Worm (Caenorhabditis elegans) whole organism, early embryonic: ENCODE data around the gene cdh-3.

ENCODE experiments used
- B0310.2 ChIP-seq: sonication (generic microtip); optimal IDR thresholded peaks from 2 replicates; lab custom pipeline; 2016; ENCODE audit warnings: mild to moderate bottlenecking, missing genetic modification characterization, missing compliant biosample characterization
- F13C5.2 ChIP-seq: sonication (generic microtip); optimal IDR thresholded peaks from 2 replicates; lab custom pipeline; 2017; ENCODE audit warnings: mild to moderate bottlenecking, missing genetic modification characterization, inconsistent platforms, missing compliant biosample characterization
- aly-1 ChIP-seq: sonication (generic microtip); optimal IDR thresholded peaks from 2 replicates; lab custom pipeline; 2016; ENCODE audit warnings: missing genetic modification characterization, missing compliant biosample characterization
- ama-1 ChIP-seq: fragments of 150-350 bp; optimal IDR thresholded peaks from 2 replicates; lab custom pipeline; 2014
- ceh-13 ChIP-seq: fragments of 200-800 bp; sonication (Bioruptor generic); optimal IDR thresholded peaks from 2 replicates; lab custom pipeline; 2018; ENCODE audit warnings: mild to moderate bottlenecking, missing genetic modification characterization, missing compliant biosample characterization
- ceh-36 ChIP-seq: sonication (generic microtip); optimal IDR thresholded peaks from 2 replicates; lab custom pipeline; 2016; ENCODE audit warnings: missing genetic modification characterization, inconsistent platforms, missing compliant biosample characterization
- ets-7 ChIP-seq: sonication (generic microtip); optimal IDR thresholded peaks from 2 replicates; lab custom pipeline; 2016; ENCODE audit warnings: missing genotype, missing genetic modification characterization, missing compliant biosample characterization
- flt-1 ChIP-seq: fragments of 200-800 bp; sonication (Bioruptor generic); IDR thresholded peaks from 2 replicates; pipeline ENCODE4 v1.3.6; 2022; ENCODE audit warnings: missing genetic modification characterization, missing compliant biosample characterization
- hmbx-1 ChIP-seq: sonication (generic microtip); optimal IDR thresholded peaks from 2 replicates; lab custom pipeline; 2016; ENCODE audit warnings: mild to moderate bottlenecking, missing genetic modification characterization, missing compliant biosample characterization
- hmg-4 ChIP-seq: fragments of 200-800 bp; sonication (Bioruptor generic); optimal IDR thresholded peaks from 2 replicates; lab custom pipeline; 2018; ENCODE audit warnings: mild to moderate bottlenecking, missing genetic modification characterization, missing compliant biosample characterization
- hnd-1 ChIP-seq: sonication (generic microtip); optimal IDR thresholded peaks from 2 replicates; lab custom pipeline; 2016; ENCODE audit warnings: missing genetic modification characterization, missing compliant biosample characterization
- pes-1 ChIP-seq: fragments of 200-800 bp; sonication (Bioruptor generic); IDR thresholded peaks from 2 replicates; pipeline ENCODE4 v1.3.6; 2022; ENCODE audit warnings: missing genetic modification reagents, missing genetic modification characterization, missing compliant biosample characterization
- scrt-1 ChIP-seq: fragments of 200-800 bp; sonication (Bioruptor generic); IDR thresholded peaks from 2 replicates; pipeline ENCODE4 v1.3.6; 2022; ENCODE audit warnings: missing genetic modification characterization, missing compliant biosample characterization
- sea-1 ChIP-seq: fragments of 200-800 bp; sonication (Bioruptor generic); conservative IDR thresholded peaks from 2 replicates; pipeline ENCODE4 v1.3.6; 2022; ENCODE audit warnings: missing genetic modification characterization, missing compliant biosample characterization
- tbx-11 ChIP-seq: fragments of 200-800 bp; sonication (Bioruptor generic); IDR thresholded peaks from 2 replicates; pipeline ENCODE4 v1.3.6; 2022; ENCODE audit warnings: missing genetic modification characterization, missing compliant biosample characterization
- tbx-37 ChIP-seq: fragments of 200-800 bp; sonication (Bioruptor generic); conservative IDR thresholded peaks from 2 replicates; pipeline ENCODE4 v1.3.6; 2022; ENCODE audit warnings: missing genetic modification reagents, missing genetic modification characterization, missing compliant biosample characterization
- tra-4 ChIP-seq: sonication (generic microtip); optimal IDR thresholded peaks from 2 replicates; lab custom pipeline; 2017; ENCODE audit warnings: missing genetic modification characterization, missing compliant biosample characterization

The cdh-3 gene

DNA sequence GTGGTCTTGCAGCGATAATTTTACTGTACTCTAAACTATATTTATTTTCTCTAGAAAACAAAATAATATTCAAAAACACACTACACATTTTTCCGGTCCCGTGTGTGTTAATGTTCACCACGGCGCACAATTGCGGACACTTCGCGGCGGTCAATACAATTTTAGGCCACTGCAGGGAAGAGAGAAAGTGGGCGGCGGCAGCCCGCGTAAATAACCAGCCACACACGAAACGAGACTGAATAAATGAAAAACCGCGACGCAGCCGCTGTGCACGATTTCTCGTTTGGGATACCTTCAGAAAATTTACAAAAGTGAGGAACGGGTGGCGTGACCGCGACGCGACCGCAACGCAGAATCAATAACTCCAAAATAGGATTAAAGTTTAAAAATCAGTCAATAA is 43.3 kb downstream of the cdh-3 start:
- TF ChIP-seq scrt-1 (GFP tag; lab: Robert Waterston, UW), result 0 out of 2 replicates have a peak, but pooled peaks have one; percentile 37
- TF ChIP-seq F13C5.2 (tag; lab: Kevin White, UChicago), result peak; percentile 67
- peak; percentile 39 for TF ChIP-seq ceh-36
- TF ChIP-seq hmg-4, result peak; percentile 73
- TF ChIP-seq tra-4 (tag; lab: Kevin White, UChicago), result no peak

DNA sequence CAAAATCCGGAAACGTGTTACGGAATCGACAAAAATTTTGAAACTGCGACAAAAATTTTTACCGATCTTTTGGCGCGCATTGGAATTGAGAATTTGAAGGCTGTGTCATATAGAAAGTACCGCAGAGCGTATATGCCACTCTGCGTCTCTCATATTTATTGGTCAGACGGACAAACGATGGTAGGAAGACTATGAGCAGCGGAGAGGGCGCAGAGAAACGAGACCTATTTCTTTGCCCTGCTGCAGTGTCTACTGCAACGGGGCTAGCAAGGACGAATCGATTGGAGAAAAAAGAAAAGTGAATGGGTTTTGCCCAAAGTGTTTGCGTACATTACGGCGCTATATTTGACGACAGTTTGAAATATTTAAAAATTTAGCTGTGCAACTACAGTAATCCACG is 44.2 kb downstream of the cdh-3 start:
- TF ChIP-seq hmbx-1 (no peak), hmg-4 (peak; percentile 51), aly-1 (no peak), ama-1 (lab: Kevin White, UChicago) (no peak), tbx-37 (GFP tag; lab: Robert Waterston, UW) (no peak), tra-4 (tag; lab: Kevin White, UChicago) (no peak), tbx-11 (GFP tag; lab: Robert Waterston, UW) (no peak), F13C5.2 (tag; lab: Kevin White, UChicago) (no peak), ceh-13 (no peak)

DNA sequence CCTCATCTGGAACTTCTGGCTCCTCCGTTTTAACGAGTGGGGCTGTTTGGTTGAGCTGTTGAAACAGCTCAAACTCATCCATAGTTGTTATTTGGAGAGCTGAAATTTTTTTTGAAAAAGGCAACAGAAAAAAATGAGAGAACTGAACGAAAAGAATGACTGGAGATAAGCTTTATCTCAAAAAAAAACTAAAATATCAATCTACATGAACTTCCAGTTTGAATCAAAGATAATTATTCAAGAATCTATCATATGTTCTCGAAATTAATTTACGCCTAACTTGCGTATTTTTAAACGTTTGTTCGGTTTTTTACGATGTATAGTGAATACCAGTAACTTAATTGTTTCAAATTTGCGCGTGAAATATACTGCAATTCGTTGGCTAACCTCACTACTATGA is 44.9 kb downstream of the cdh-3 start, which contains the start of gene lin-13:
TSS of gene lin-13 (minus strand) at position 101 of the 400 bp plus-strand sequence.
- TF ChIP-seq hmbx-1 (no peak), ceh-13 (no peak), tbx-37 (GFP tag; lab: Robert Waterston, UW) (no peak), sea-1 (no peak), F13C5.2 (tag; lab: Kevin White, UChicago) (no peak), tbx-11 (GFP tag; lab: Robert Waterston, UW) (no peak), tra-4 (tag; lab: Kevin White, UChicago) (no peak), ama-1 (lab: Kevin White, UChicago) (no peak)

DNA sequence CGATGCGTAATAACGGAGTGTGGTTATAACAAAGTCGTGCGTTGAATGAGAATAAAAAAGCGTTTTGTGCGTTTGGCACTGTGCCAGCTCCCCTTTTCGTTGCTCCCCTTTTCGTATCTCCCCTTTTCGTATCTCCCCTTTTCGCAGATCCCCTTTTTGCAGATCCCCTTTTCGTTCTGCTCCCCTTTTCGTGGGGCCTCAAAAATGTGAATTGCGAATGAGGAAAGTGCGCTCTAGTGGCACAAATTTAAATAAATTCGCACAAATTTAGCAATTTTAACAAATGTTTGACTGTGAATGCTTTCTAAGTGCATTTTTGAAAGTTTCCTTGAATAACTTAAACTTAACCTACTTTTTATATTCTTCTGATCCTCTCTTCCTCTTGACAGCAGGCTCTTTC is 45.4 kb downstream of the cdh-3 start:
- TF ChIP-seq pes-1 (GFP tag; lab: Robert Waterston, UW), result peak; percentile 38

DNA sequence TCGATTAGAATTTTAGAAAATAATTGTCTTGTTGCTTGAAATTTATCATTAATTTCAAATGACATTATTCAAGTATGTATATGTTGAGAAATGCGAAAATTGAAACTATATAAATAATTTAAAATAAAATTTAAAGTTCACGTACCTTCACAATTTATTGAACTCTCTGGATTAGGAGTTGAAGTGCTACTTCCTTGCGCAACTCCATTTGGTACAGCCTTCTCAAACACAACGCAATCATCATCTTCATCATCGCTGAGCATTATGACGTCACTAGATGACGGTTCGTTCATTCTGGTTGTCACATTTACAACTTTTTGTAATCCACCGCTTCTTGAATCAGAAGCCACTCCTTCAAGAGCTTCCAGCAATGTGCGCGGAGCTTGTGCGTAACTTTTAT is 50.8 kb downstream of the cdh-3 start:
- TF ChIP-seq ets-7 (tag; lab: Kevin White, UChicago), result no peak
- no peak for TF ChIP-seq sea-1
- no peak for TF ChIP-seq hmg-4
- TF ChIP-seq aly-1, result no peak

ce11 chrIII:7694274-7694673 is 60.0 kb downstream of the cdh-3 start, which contains the start of gene C18H2.5:
Gene C18H2.5, minus strand, starts transcription at chrIII:7694374.
- TF ChIP-seq flt-1 (GFP tag; lab: Robert Waterston, UW) (no peak), pes-1 (GFP tag; lab: Robert Waterston, UW) (no peak), ceh-36 (no peak), tbx-37 (GFP tag; lab: Robert Waterston, UW) (no peak), F13C5.2 (tag; lab: Kevin White, UChicago) (no peak), ama-1 (lab: Kevin White, UChicago) (no peak), hmbx-1 (no peak), B0310.2 (tag; lab: Kevin White, UChicago) (no peak), aly-1 (no peak), ets-7 (tag; lab: Kevin White, UChicago) (no peak), scrt-1 (GFP tag; lab: Robert Waterston, UW) (no peak), hnd-1 (tag; lab: Kevin White, UChicago) (no peak)

- TF ChIP-seq aly-1, result no peak
- no peak for TF ChIP-seq tbx-11 (GFP tag; lab: Robert Waterston, UW)
- TF ChIP-seq F13C5.2 (tag; lab: Kevin White, UChicago), result no peak
- TF ChIP-seq pes-1 (GFP tag; lab: Robert Waterston, UW), result no peak
- no peak for TF ChIP-seq ets-7 (tag; lab: Kevin White, UChicago)
- TF ChIP-seq ceh-36, result no peak
- no peak for TF ChIP-seq scrt-1 (GFP tag; lab: Robert Waterston, UW)
- no peak for TF ChIP-seq sea-1
- no peak for TF ChIP-seq tra-4 (tag; lab: Kevin White, UChicago)
Measured at ce11 chrIII:7692287-7692686, 62.0 kb downstream of the cdh-3 start.
